Fruit fly (Drosophila melanogaster): Measurements from ENCODE around the gene pns.

pns gene

dm6 chr3L:1533699-1534431, 3.1 kb upstream of the pns start, which contains the start of gene Iml1 (continued):
- peak; percentile 40 for TF ChIP-seq Antp (GFP tag; optimal IDR thresholded peaks at IDR 0.05)
- peak; percentile 29; the same call in 1 of the 3 replicates for TF ChIP-seq ase (GFP tag; IDR thresholded peaks at IDR 0.05)
- no peak for TF ChIP-seq Asciz (GFP tag; optimal IDR thresholded peaks at IDR 0.05)
- no peak for TF ChIP-seq Bgb (GFP tag; IDR thresholded peaks at IDR 0.05; ENCODE audit: partially characterized antibody)
- TF ChIP-seq insv (GFP tag; optimal IDR thresholded peaks at IDR 0.05) = no peak
- no peak; the same call in 2 of the 3 replicates for TF ChIP-seq CG7357 (GFP tag; IDR thresholded peaks at IDR 0.05)
- TF ChIP-seq Vsx1 (GFP tag; optimal IDR thresholded peaks at IDR 0.05) = no peak
- TF ChIP-seq Bdp1 (GFP tag; optimal IDR thresholded peaks at IDR 0.05) = no peak
- TF ChIP-seq D19A (tag; optimal IDR thresholded peaks at IDR 0.05) = no peak
- no peak for TF ChIP-seq CG13296 (GFP tag; optimal IDR thresholded peaks at IDR 0.05)
- TF ChIP-seq CG31388 (GFP tag; optimal IDR thresholded peaks at IDR 0.05) = no peak
- TF ChIP-seq HmgZ (tag; optimal IDR thresholded peaks at IDR 0.05) = no peak
- no peak for TF ChIP-seq CG6683 (GFP tag; optimal IDR thresholded peaks at IDR 0.05)
- peak; percentile 61 for TF ChIP-seq Abd-B (GFP tag; optimal IDR thresholded peaks at IDR 0.05)
- no peak for TF ChIP-seq aop (GFP tag; IDR thresholded peaks at IDR 0.05)
- no peak for TF ChIP-seq Dll (GFP tag; IDR thresholded peaks at IDR 0.05; ENCODE audit: partially characterized antibody)
- TF ChIP-seq shn (GFP tag; optimal IDR thresholded peaks at IDR 0.05) = no peak
- TF ChIP-seq CG34422 (GFP tag; IDR thresholded peaks at IDR 0.05) = peak; percentile 53; the same call in 1 of the 3 replicates
- peak; percentile 60 for TF ChIP-seq CG7745 (tag; optimal IDR thresholded peaks at IDR 0.05)
- TF ChIP-seq BtbVII (GFP tag; optimal IDR thresholded peaks at IDR 0.05) = no peak
- peak; percentile 50 for TF ChIP-seq CG14710 (tag; optimal IDR thresholded peaks at IDR 0.05)
- TF ChIP-seq sc (optimal IDR thresholded peaks at IDR 0.05) = no peak
- TF ChIP-seq sc (GFP tag; optimal IDR thresholded peaks at IDR 0.05) = no peak
- no peak for TF ChIP-seq Hr39 (optimal IDR thresholded peaks at IDR 0.05)
- no peak for TF ChIP-seq D19B (GFP tag; optimal IDR thresholded peaks at IDR 0.05)
- peak; percentile 12 for TF ChIP-seq Dip3 (GFP tag; optimal IDR thresholded peaks at IDR 0.05)
- TF ChIP-seq CG12744 (GFP tag; optimal IDR thresholded peaks at IDR 0.05) = no peak
- no peak for TF ChIP-seq gce (GFP tag; IDR thresholded peaks at IDR 0.05)
- TF ChIP-seq al (GFP tag; IDR thresholded peaks at IDR 0.05) = peak; percentile 68
- TF ChIP-seq slou (GFP tag; optimal IDR thresholded peaks at IDR 0.05) = peak; percentile 28
- TF ChIP-seq Fer1 (GFP tag; optimal IDR thresholded peaks at IDR 0.05) = no peak
- TF ChIP-seq E2f2 (GFP tag; IDR thresholded peaks at IDR 0.05) = no peak
- 0 out of 2 replicates have a peak, but pooled peaks have one; percentile 20 for TF ChIP-seq E2f1 (GFP tag; IDR thresholded peaks at IDR 0.05)
- TF ChIP-seq CG17912 (GFP tag; optimal IDR thresholded peaks at IDR 0.05) = no peak
- TF ChIP-seq CG31441 (GFP tag; IDR thresholded peaks at IDR 0.05) = no peak
- TF ChIP-seq Doc2 (GFP tag; IDR thresholded peaks at IDR 0.05) = no peak
- no peak for TF ChIP-seq CG10543 (GFP tag; optimal IDR thresholded peaks at IDR 0.05)
- TF ChIP-seq CG6854 (GFP tag; optimal IDR thresholded peaks at IDR 0.05) = no peak
- TF ChIP-seq CG7556 (GFP tag; optimal IDR thresholded peaks at IDR 0.05) = no peak
- TF ChIP-seq CG18476 (GFP tag; optimal IDR thresholded peaks at IDR 0.05) = no peak
- TF ChIP-seq hth (optimal IDR thresholded peaks at IDR 0.05) = no peak
- no peak for TF ChIP-seq fu2 (GFP tag; optimal IDR thresholded peaks at IDR 0.05)
- peak; percentile 47 for TF ChIP-seq CG10267 (tag; optimal IDR thresholded peaks at IDR 0.05)
- TF ChIP-seq lov (optimal IDR thresholded peaks at IDR 0.05) = no peak
- TF ChIP-seq lov (GFP tag; IDR thresholded peaks at IDR 0.05) = no peak
- peak; percentile 27 for TF ChIP-seq Ets97D (GFP tag; optimal IDR thresholded peaks at IDR 0.05)
- TF ChIP-seq Camta (GFP tag; optimal IDR thresholded peaks at IDR 0.05) = no peak
- no peak for TF ChIP-seq nau (GFP tag; optimal IDR thresholded peaks at IDR 0.05)
- TF ChIP-seq CG13287 (GFP tag; IDR thresholded peaks at IDR 0.05; ENCODE audit: partially characterized antibody) = peak; percentile 25; the same call in 1 of the 2 replicates
- no peak for TF ChIP-seq hbn (GFP tag; IDR thresholded peaks at IDR 0.05; ENCODE audit: partially characterized antibody)
- TF ChIP-seq CG1832 (GFP tag; optimal IDR thresholded peaks at IDR 0.05) = no peak

All from whole organism, embryonic.